Worm (Caenorhabditis elegans) whole organism, L4 larva: ENCODE results near the gene B0391.14.

Experiments
- D1046.2 ChIP-seq: fragments of 200-800 bp; sonication (Bioruptor generic); IDR thresholded peaks from 2 replicates; pipeline ENCODE4 v1.3.6; 2022; ENCODE audit warnings: missing genetic modification characterization, missing compliant biosample characterization
- F10B5.3 ChIP-seq: sonication (generic microtip); optimal IDR thresholded peaks from 2 replicates; lab custom pipeline; 2016; ENCODE audit warnings: mild to moderate bottlenecking, missing genetic modification characterization, missing compliant biosample characterization
- F26F4.8 ChIP-seq: fragments of 200-800 bp; sonication (Bioruptor generic); conservative IDR thresholded peaks from 2 replicates; pipeline ENCODE4 v1.3.6; 2022; ENCODE audit warnings: missing genetic modification characterization, missing compliant biosample characterization
- F37D6.2 ChIP-seq: sonication (generic microtip); optimal IDR thresholded peaks from 2 replicates; lab custom pipeline; 2016; ENCODE audit warnings: mild to moderate bottlenecking, missing genetic modification characterization, missing compliant biosample characterization
- F49E8.2 ChIP-seq: sonication (generic microtip); optimal IDR thresholded peaks from 2 replicates; lab custom pipeline; 2016; ENCODE audit warnings: missing compliant biosample characterization, mild to moderate bottlenecking, missing genetic modification characterization, borderline replicate concordance
- R02D3.7 ChIP-seq: fragments of 150-350 bp; sonication (generic microtip); optimal IDR thresholded peaks from 3 replicates; lab custom pipeline; 2014; ENCODE audit warnings: missing biosample characterization, missing genetic modification characterization
- T20F7.1 ChIP-seq: fragments of 200-800 bp; sonication (Bioruptor generic); optimal IDR thresholded peaks from 2 replicates; lab custom pipeline; 2018; ENCODE audit warnings: mild to moderate bottlenecking, missing genetic modification characterization, missing compliant biosample characterization
- T26A8.4 ChIP-seq: fragments of 200-800 bp; sonication (Bioruptor generic); IDR thresholded peaks from 2 replicates; pipeline ENCODE4 v1.3.6; 2022; ENCODE audit warnings: missing genetic modification characterization, missing compliant biosample characterization
- Y75B8A.6 ChIP-seq: fragments of 200-800 bp; sonication (Bioruptor generic); IDR thresholded peaks from 2 replicates; pipeline ENCODE4 v1.3.6; 2022; ENCODE audit warnings: missing genetic modification reagents, missing genetic modification characterization, missing compliant biosample characterization
- ZK337.2 ChIP-seq: fragments of 200-800 bp; sonication (Bioruptor generic); IDR thresholded peaks from 2 replicates; pipeline ENCODE4 v1.3.6; 2022; ENCODE audit warnings: missing genetic modification reagents, missing genetic modification characterization, missing compliant biosample characterization
- aha-1 ChIP-seq: fragments of 150-350 bp; peaks from one replicate; lab custom pipeline; 2014; ENCODE audit warnings: missing biosample characterization, missing genetic modification characterization
- aly-2 ChIP-seq: sonication (generic microtip); optimal IDR thresholded peaks from 2 replicates; lab custom pipeline; 2018; ENCODE audit warnings: missing biosample characterization, missing genetic modification characterization
- arid-1 ChIP-seq: fragments of 200-800 bp; sonication (Bioruptor generic); conservative IDR thresholded peaks from 2 replicates; pipeline ENCODE4 v1.3.6; 2022; ENCODE audit warnings: missing genetic modification reagents, missing genetic modification characterization, missing compliant biosample characterization
- ceh-20 ChIP-seq: fragments of 200-800 bp; sonication (Bioruptor generic); IDR thresholded peaks from 2 replicates; pipeline ENCODE4 v1.3.6; 2022; ENCODE audit warnings: missing genetic modification reagents, missing genetic modification characterization, missing compliant biosample characterization
- ceh-32 ChIP-seq: sonication (generic microtip); optimal IDR thresholded peaks from 2 replicates; lab custom pipeline; 2016; ENCODE audit warnings: mild to moderate bottlenecking, missing genetic modification characterization, missing compliant biosample characterization; ENCODE audit not compliant: poor library complexity
- ces-1 ChIP-seq: fragments of 150-350 bp; sonication (generic microtip); optimal IDR thresholded peaks from 4 replicates; lab custom pipeline; 2014; ENCODE audit warnings: missing biosample characterization, missing genetic modification reagents, missing genetic modification characterization
- daf-12 ChIP-seq: fragments of 150-350 bp; optimal IDR thresholded peaks from 2 replicates; lab custom pipeline; 2014; ENCODE audit warnings: missing biosample characterization, missing genetic modification reagents, missing genetic modification characterization
- daf-16 ChIP-seq, 3 experiments: sonication (generic microtip); optimal IDR thresholded peaks; 2 replicates each; lab custom pipeline; 2016 to 2017; ENCODE audit warnings: missing genetic modification characterization in 3 of 3, missing genetic modification reagents in 3 of 3, mild to moderate bottlenecking in 2 of 3, missing compliant biosample characterization in 2 of 3, missing biosample characterization in 1 of 3, moderate library complexity in 1 of 3
- dmd-6 ChIP-seq: fragments of 200-800 bp; sonication (Bioruptor generic); IDR thresholded peaks from 2 replicates; pipeline ENCODE4 v1.3.6; 2022; ENCODE audit warnings: missing genetic modification reagents, missing genetic modification characterization, missing compliant biosample characterization
- dmd-8 ChIP-seq: fragments of 200-800 bp; sonication (Bioruptor generic); IDR thresholded peaks from 2 replicates; pipeline ENCODE4 v1.3.6; 2022; ENCODE audit warnings: missing genetic modification characterization, missing compliant biosample characterization
- dpl-1 ChIP-seq: fragments of 150-350 bp; optimal IDR thresholded peaks from 2 replicates; lab custom pipeline; 2014; ENCODE audit warnings: missing biosample characterization, missing genetic modification reagents, missing genetic modification characterization
- dve-1 ChIP-seq: sonication (generic microtip); optimal IDR thresholded peaks from 2 replicates; lab custom pipeline; 2017; ENCODE audit warnings: antibody characterized with exemption, mild to moderate bottlenecking, missing genetic modification characterization, missing compliant biosample characterization; ENCODE audit not compliant: insufficient read depth
- egl-43 ChIP-seq: fragments of 200-800 bp; sonication (Bioruptor generic); IDR thresholded peaks from 2 replicates; pipeline ENCODE4 v1.3.6; 2022; ENCODE audit warnings: missing genetic modification reagents, missing genetic modification characterization, missing compliant biosample characterization
- fos-1 ChIP-seq: fragments of 150-350 bp; optimal IDR thresholded peaks from 2 replicates; lab custom pipeline; 2014; ENCODE audit warnings: missing biosample characterization, missing genetic modification characterization
- gei-8 ChIP-seq: fragments of 200-800 bp; sonication (Bioruptor generic); optimal IDR thresholded peaks from 2 replicates; lab custom pipeline; 2018; ENCODE audit warnings: mild to moderate bottlenecking, missing genetic modification characterization, missing compliant biosample characterization
- hif-1 ChIP-seq, 2 experiments: sonication (generic microtip); optimal IDR thresholded peaks; 2 replicates each; lab custom pipeline; 2016 to 2017; ENCODE audit warnings: missing compliant biosample characterization in 2 of 2, missing genetic modification characterization in 2 of 2, missing genetic modification reagents in 2 of 2, missing genotype in 2 of 2, mild to moderate bottlenecking in 1 of 2
- hlh-11 ChIP-seq: fragments of 200-800 bp; sonication (Bioruptor generic); optimal IDR thresholded peaks from 2 replicates; lab custom pipeline; 2018; ENCODE audit warnings: mild to moderate bottlenecking, missing genetic modification characterization, missing compliant biosample characterization
- hlh-30 ChIP-seq: sonication (generic microtip); optimal IDR thresholded peaks from 2 replicates; lab custom pipeline; 2017; ENCODE audit warnings: antibody characterized with exemption, mild to moderate bottlenecking, missing genetic modification characterization, missing compliant biosample characterization; ENCODE audit not compliant: insufficient read depth
- hmg-1.1 ChIP-seq: fragments of 200-800 bp; sonication (Bioruptor generic); IDR thresholded peaks from 2 replicates; pipeline ENCODE4 v1.3.6; 2022; ENCODE audit warnings: missing genetic modification reagents, missing genetic modification characterization, missing compliant biosample characterization
- jun-1 ChIP-seq: fragments of 150-350 bp; optimal IDR thresholded peaks from 2 replicates; lab custom pipeline; 2014; ENCODE audit warnings: missing biosample characterization, missing genetic modification reagents, missing genetic modification characterization
- lin-1 ChIP-seq: fragments of 200-800 bp; sonication (Bioruptor generic); IDR thresholded peaks from 2 replicates; pipeline ENCODE4 v1.3.6; 2022; ENCODE audit warnings: missing genetic modification reagents, missing genetic modification characterization, missing compliant biosample characterization
- lin-29 ChIP-seq: fragments of 200-800 bp; sonication (Bioruptor generic); IDR thresholded peaks from 2 replicates; pipeline ENCODE4 v1.3.6; 2022; ENCODE audit warnings: missing genetic modification reagents, missing genetic modification characterization, missing compliant biosample characterization
- lsy-2 ChIP-seq, 2 experiments: fragments of 150-350 bp in 1 of 2; sonication (generic microtip) in 1 of 2; optimal IDR thresholded peaks; 2 replicates each; lab custom pipeline; 2014 to 2017; ENCODE audit warnings: missing biosample characterization in 2 of 2, missing genetic modification characterization in 2 of 2
- mep-1 ChIP-seq: fragments of 150-350 bp; sonication (generic microtip); optimal IDR thresholded peaks from 3 replicates; lab custom pipeline; 2014; ENCODE audit warnings: missing biosample characterization, missing genetic modification characterization
- mes-2 ChIP-seq: sonication (generic microtip); optimal IDR thresholded peaks from 2 replicates; lab custom pipeline; 2016; ENCODE audit warnings: missing genotype, mild to moderate bottlenecking, missing genetic modification characterization, missing compliant biosample characterization; ENCODE audit not compliant: poor library complexity, severe bottlenecking
- mxl-3 ChIP-seq: fragments of 200-800 bp; sonication (Bioruptor generic); optimal IDR thresholded peaks from 2 replicates; lab custom pipeline; 2018; ENCODE audit warnings: mild to moderate bottlenecking, missing genetic modification characterization, missing compliant biosample characterization
- nhr-102 ChIP-seq: sonication (generic microtip); optimal IDR thresholded peaks from 2 replicates; lab custom pipeline; 2016; ENCODE audit warnings: mild to moderate bottlenecking, missing genetic modification characterization, moderate library complexity, missing compliant biosample characterization
- nhr-11 ChIP-seq: fragments of 150-350 bp; optimal IDR thresholded peaks from 2 replicates; lab custom pipeline; 2014; ENCODE audit warnings: missing biosample characterization, missing genetic modification characterization
- nhr-111 ChIP-seq: fragments of 200-800 bp; sonication (Bioruptor generic); optimal IDR thresholded peaks from 2 replicates; lab custom pipeline; 2018; ENCODE audit warnings: mild to moderate bottlenecking, missing genetic modification characterization, missing compliant biosample characterization
- nhr-28 ChIP-seq: fragments of 150-350 bp; optimal IDR thresholded peaks from 2 replicates; lab custom pipeline; 2014; ENCODE audit warnings: missing biosample characterization, missing genetic modification characterization
- nhr-6 ChIP-seq: fragments of 150-350 bp; optimal IDR thresholded peaks from 2 replicates; lab custom pipeline; 2014; ENCODE audit warnings: missing biosample characterization, missing genetic modification characterization
- nhr-76 ChIP-seq: fragments of 150-350 bp; optimal IDR thresholded peaks from 2 replicates; lab custom pipeline; 2014; ENCODE audit warnings: missing biosample characterization, missing genetic modification characterization
- nhr-77 ChIP-seq: fragments of 150-350 bp; optimal IDR thresholded peaks from 2 replicates; lab custom pipeline; 2014; ENCODE audit warnings: missing biosample characterization, missing genetic modification characterization
- rbr-2 ChIP-seq: sonication (generic microtip); optimal IDR thresholded peaks from 2 replicates; lab custom pipeline; 2016; ENCODE audit warnings: missing genotype, missing genetic modification characterization, missing compliant biosample characterization
- snpc-4 ChIP-seq: fragments of 150-350 bp; optimal IDR thresholded peaks from 2 replicates; lab custom pipeline; 2014; ENCODE audit warnings: missing biosample characterization, missing genetic modification characterization
- spr-3 ChIP-seq: fragments of 200-800 bp; sonication (Bioruptor generic); optimal IDR thresholded peaks from 2 replicates; lab custom pipeline; 2018; ENCODE audit warnings: mild to moderate bottlenecking, missing genetic modification characterization, missing compliant biosample characterization
- unc-130 ChIP-seq: sonication (generic microtip); optimal IDR thresholded peaks from 2 replicates; lab custom pipeline; 2016; ENCODE audit warnings: missing genetic modification reagents, missing genetic modification characterization, missing compliant biosample characterization
- zip-11 ChIP-seq: fragments of 200-800 bp; sonication (Bioruptor generic); IDR thresholded peaks from 2 replicates; pipeline ENCODE4 v1.3.6; 2022; ENCODE audit warnings: missing genetic modification characterization, missing compliant biosample characterization
- zip-2 ChIP-seq: fragments of 150-350 bp; optimal IDR thresholded peaks from 2 replicates; lab custom pipeline; 2014; ENCODE audit warnings: missing biosample characterization, missing genetic modification characterization
- ztf-7 ChIP-seq: fragments of 150-350 bp; optimal IDR thresholded peaks from 2 replicates; lab custom pipeline; 2014; ENCODE audit warnings: missing biosample characterization, missing genetic modification characterization

Gene B0391.14

DNA sequence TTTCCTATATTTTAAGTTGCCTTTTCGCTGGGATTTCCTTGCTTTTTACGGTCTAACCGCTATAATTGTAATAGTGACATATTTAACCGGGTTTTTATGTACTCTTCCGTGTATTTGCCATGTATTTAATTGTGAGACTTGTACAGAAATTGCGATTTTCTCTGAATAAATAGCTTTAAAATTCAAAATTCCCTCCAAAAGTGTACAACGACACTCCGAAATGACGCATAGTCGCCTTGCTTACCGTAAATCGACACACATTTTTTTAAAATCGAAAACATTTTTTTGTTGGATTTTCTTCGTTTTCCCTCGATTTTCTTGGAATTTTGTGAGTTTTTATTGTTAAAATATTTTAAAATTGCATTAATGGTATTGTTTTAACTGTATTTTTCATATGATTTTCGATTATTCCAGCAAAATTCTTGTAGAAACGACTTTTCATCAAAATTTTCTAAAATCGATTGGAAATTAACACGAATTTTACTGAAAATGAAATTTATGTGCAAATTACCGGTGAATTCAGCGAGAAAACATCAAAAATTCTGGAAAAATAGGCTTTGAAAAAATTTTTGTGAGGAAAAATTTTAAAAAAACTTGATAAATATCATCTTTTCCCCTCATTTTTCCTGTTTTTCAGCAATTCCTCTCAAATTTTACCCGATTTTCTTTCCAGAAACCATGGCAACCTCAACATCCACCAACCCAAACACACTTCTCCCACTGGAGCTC lies 29.8 kb downstream of the B0391.14 start, which contains the start of gene lsm-5 (continued):
- no peak for TF ChIP-seq ceh-32
- TF ChIP-seq unc-130 (GFP tag; lab: Kevin White, UChicago): no peak
- no peak for TF ChIP-seq gei-8 (GFP tag; lab: Kevin White, UChicago)
- TF ChIP-seq zip-2 (tag; lab: Kevin White, UChicago): no peak
- TF ChIP-seq nhr-76 (tag; lab: Kevin White, UChicago): no peak
- TF ChIP-seq D1046.2 (GFP tag; lab: Robert Waterston, UW): no peak
- TF ChIP-seq snpc-4 (tag; lab: Kevin White, UChicago): no peak
- TF ChIP-seq aha-1 (tag; lab: Kevin White, UChicago): no peak
- no peak for TF ChIP-seq hmg-1.1 (GFP tag; lab: Robert Waterston, UW)
- no peak for TF ChIP-seq F49E8.2 (tag; lab: Kevin White, UChicago)
- no peak for TF ChIP-seq nhr-11 (tag; lab: Kevin White, UChicago)
- TF ChIP-seq rbr-2 (tag; lab: Kevin White, UChicago): no peak
- TF ChIP-seq ZK337.2 (GFP tag; lab: Robert Waterston, UW): no peak
- no peak for TF ChIP-seq Y75B8A.6
- peak; percentile 37 to 73 for TF ChIP-seq lsy-2 (tag; optimal IDR thresholded peaks at IDR 0.05; lab: Kevin White, UChicago)
- TF ChIP-seq arid-1 (GFP tag; lab: Robert Waterston, UW): no peak
- TF ChIP-seq dpl-1: peak; percentile 93
- TF ChIP-seq nhr-28 (tag; lab: Kevin White, UChicago): peak; percentile 33
- TF ChIP-seq spr-3 (GFP tag; lab: Kevin White, UChicago): no peak
- TF ChIP-seq nhr-77 (tag; lab: Kevin White, UChicago): peak; percentile 56
- TF ChIP-seq dmd-8 (GFP tag; lab: Robert Waterston, UW): no peak
- no peak for TF ChIP-seq ceh-20 (GFP tag; lab: Robert Waterston, UW)
- peak; percentile 75 for TF ChIP-seq mes-2
- no peak for TF ChIP-seq nhr-111 (GFP tag; lab: Kevin White, UChicago)
- TF ChIP-seq nhr-102: no peak
- peak in 1 of 2 experiments; percentile 19 for TF ChIP-seq hif-1 (tag; optimal IDR thresholded peaks at IDR 0.05; lab: Kevin White, UChicago)
- no peak for TF ChIP-seq mxl-3 (GFP tag; lab: Kevin White, UChicago)
- TF ChIP-seq T26A8.4 (GFP tag; lab: Robert Waterston, UW): no peak
- TF ChIP-seq fos-1: no peak
- TF ChIP-seq F26F4.8 (GFP tag; lab: Robert Waterston, UW): no peak
- no peak for TF ChIP-seq lin-29 (GFP tag; lab: Robert Waterston, UW)
- TF ChIP-seq daf-12 (tag; lab: Kevin White, UChicago): no peak
- TF ChIP-seq ztf-7: no peak
- TF ChIP-seq aly-2: no peak
- peak; percentile 46 for TF ChIP-seq hlh-30 (tag; lab: Kevin White, UChicago)
- TF ChIP-seq F10B5.3 (tag; lab: Kevin White, UChicago): no peak
- TF ChIP-seq zip-11 (GFP tag; lab: Robert Waterston, UW): no peak
- TF ChIP-seq F37D6.2 (tag; lab: Kevin White, UChicago): no peak
- TF ChIP-seq dmd-6 (GFP tag; lab: Robert Waterston, UW): no peak
- peak; percentile 40 for TF ChIP-seq nhr-6 (tag; lab: Kevin White, UChicago)
- TF ChIP-seq egl-43 (GFP tag; lab: Robert Waterston, UW): no peak
- no peak for TF ChIP-seq hlh-11 (tag; lab: Kevin White, UChicago)
- TF ChIP-seq T20F7.1 (GFP tag; lab: Kevin White, UChicago): peak; percentile 96
- no peak for TF ChIP-seq jun-1
- TF ChIP-seq daf-16 (GFP tag; optimal IDR thresholded peaks at IDR 0.05; lab: Kevin White, UChicago): no peak
- TF ChIP-seq daf-16 (tag; optimal IDR thresholded peaks at IDR 0.05; lab: Kevin White, UChicago): peak; percentile 50
- TF ChIP-seq R02D3.7: peak; percentile 80
- TF ChIP-seq ces-1: no peak
- peak; percentile 11 for TF ChIP-seq dve-1 (tag; lab: Kevin White, UChicago)
- no peak for TF ChIP-seq lin-1 (GFP tag; lab: Robert Waterston, UW)
- TF ChIP-seq mep-1: peak; percentile 70
